Worm (Caenorhabditis elegans): ENCODE data around the gene gpd-2.

DNA sequence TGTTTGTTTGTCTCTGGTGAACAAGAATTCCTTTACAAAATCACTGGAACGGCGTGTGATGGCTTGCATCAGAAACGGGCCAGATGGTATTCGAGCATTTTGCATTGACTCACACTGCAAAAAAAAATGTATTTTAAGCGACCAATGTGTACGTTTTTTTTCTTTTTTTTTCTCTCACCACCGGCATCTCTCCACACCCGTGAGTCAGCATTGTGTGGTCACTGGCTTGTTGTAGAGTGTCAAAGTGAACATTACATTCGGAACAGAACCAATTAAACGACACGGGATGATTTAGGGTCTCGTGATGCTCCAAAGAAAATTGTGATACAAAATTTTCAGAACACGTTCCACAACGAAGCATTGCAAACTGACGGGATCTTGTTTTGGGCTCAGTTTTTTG lies 12.9 kb downstream of the gpd-2 start:
- no peak for TF ChIP-seq ama-1 (optimal IDR thresholded peaks at IDR 0.05)
- TF ChIP-seq scrt-1 (GFP tag; IDR thresholded peaks at IDR 0.05): no peak
- TF ChIP-seq ceh-13 (GFP tag; optimal IDR thresholded peaks at IDR 0.05): no peak
- no peak for TF ChIP-seq pes-1 (GFP tag; IDR thresholded peaks at IDR 0.05)
- no peak for TF ChIP-seq tbx-11 (GFP tag; IDR thresholded peaks at IDR 0.05)
- TF ChIP-seq F13C5.2 (tag; optimal IDR thresholded peaks at IDR 0.05): no peak
- TF ChIP-seq flt-1 (GFP tag; IDR thresholded peaks at IDR 0.05): no peak
- TF ChIP-seq aly-1 (tag; optimal IDR thresholded peaks at IDR 0.05): no peak
- TF ChIP-seq ets-7 (tag; optimal IDR thresholded peaks at IDR 0.05): no peak
- no peak for TF ChIP-seq hmg-4 (GFP tag; optimal IDR thresholded peaks at IDR 0.05)
- no peak for TF ChIP-seq B0310.2 (tag; optimal IDR thresholded peaks at IDR 0.05)
- TF ChIP-seq hnd-1 (tag; optimal IDR thresholded peaks at IDR 0.05): no peak
- no peak for TF ChIP-seq ceh-36 (tag; optimal IDR thresholded peaks at IDR 0.05)
- TF ChIP-seq hmbx-1 (tag; optimal IDR thresholded peaks at IDR 0.05): no peak
